Fruit fly (Drosophila melanogaster) whole organism, embryonic: ENCODE results near the gene Sqor.
A peak's percentile ranks its signal among the peaks of the same experiment; 100 is the strongest.

ENCODE experiments used
- Antp ChIP-seq: fragments of 200-800 bp; sonication (Bioruptor generic); optimal IDR thresholded peaks from 3 replicates; lab custom pipeline; 2016; ENCODE audit warnings: missing biosample characterization, missing genetic modification characterization
- CG10462 ChIP-seq: fragments of 200-800 bp; sonication (Bioruptor generic); optimal IDR thresholded peaks from 2 replicates; lab custom pipeline; 2016; ENCODE audit warnings: missing biosample characterization, missing genetic modification characterization
- CG14014 ChIP-seq: fragments of 200-800 bp; sonication (Bioruptor generic); IDR thresholded peaks from 2 replicates; pipeline ENCODE4 v1.3.6; 2022; ENCODE audit warnings: missing biosample characterization, missing genetic modification characterization
- CG14667 ChIP-seq: fragments of 200-800 bp; sonication (Bioruptor generic); IDR thresholded peaks from 2 replicates; pipeline ENCODE4 v1.3.6; 2022; ENCODE audit warnings: missing biosample characterization, missing genetic modification characterization
- CG15479 ChIP-seq: fragments of 200-800 bp; sonication (Bioruptor generic); optimal IDR thresholded peaks from 3 replicates; lab custom pipeline; 2019; ENCODE audit warnings: missing biosample characterization, mild to moderate bottlenecking, missing genetic modification characterization, moderate library complexity
- CG15514 ChIP-seq: fragments of 200-800 bp; sonication (Bioruptor generic); optimal IDR thresholded peaks from 3 replicates; lab custom pipeline; 2017; ENCODE audit warnings: missing biosample characterization, missing genetic modification characterization, mild to moderate bottlenecking, moderate library complexity, missing genetic modification reagents
- CG15696 ChIP-seq: fragments of 200-800 bp; sonication (Bioruptor generic); optimal IDR thresholded peaks from 2 replicates; lab custom pipeline; 2019; ENCODE audit warnings: missing biosample characterization, mild to moderate bottlenecking, missing genetic modification characterization, moderate library complexity
- CG1647 ChIP-seq: fragments of 200-800 bp; sonication (Bioruptor generic); optimal IDR thresholded peaks from 3 replicates; lab custom pipeline; 2016; ENCODE audit warnings: missing biosample characterization, missing genetic modification characterization
- CG17568 ChIP-seq: fragments of 200-800 bp; sonication (Bioruptor generic); optimal IDR thresholded peaks from 2 replicates; lab custom pipeline; 2018; ENCODE audit warnings: missing biosample characterization, mild to moderate bottlenecking, missing genetic modification characterization, moderate library complexity
- CG17912 ChIP-seq: fragments of 200-800 bp; sonication (Bioruptor generic); optimal IDR thresholded peaks from 2 replicates; lab custom pipeline; 2018; ENCODE audit warnings: missing biosample characterization, mild to moderate bottlenecking, missing genetic modification characterization
- CG1832 ChIP-seq: fragments of 200-800 bp; sonication (Bioruptor generic); optimal IDR thresholded peaks from 2 replicates; lab custom pipeline; 2017; ENCODE audit warnings: missing biosample characterization, mild to moderate bottlenecking, missing genetic modification characterization, inconsistent platforms
- CG18619 ChIP-seq: fragments of 200-800 bp; sonication (Bioruptor generic); optimal IDR thresholded peaks from 3 replicates; lab custom pipeline; 2017; ENCODE audit warnings: missing biosample characterization, mild to moderate bottlenecking, missing genetic modification characterization
- CG2120 ChIP-seq: fragments of 200-800 bp; sonication (Bioruptor generic); optimal IDR thresholded peaks from 3 replicates; lab custom pipeline; 2016; ENCODE audit warnings: missing biosample characterization, missing genetic modification characterization
- CG31388 ChIP-seq: fragments of 200-800 bp; sonication (Bioruptor generic); optimal IDR thresholded peaks from 2 replicates; lab custom pipeline; 2016; ENCODE audit warnings: missing biosample characterization, missing genetic modification characterization
- CG31441 ChIP-seq: fragments of 200-800 bp; sonication (Bioruptor generic); IDR thresholded peaks from 2 replicates; pipeline ENCODE4 v1.3.6; 2022; ENCODE audit warnings: missing biosample characterization, missing genetic modification characterization
- CG3726 ChIP-seq: fragments of 200-800 bp; sonication (Bioruptor generic); IDR thresholded peaks from 3 replicates; pipeline ENCODE4, ENCODE4 v1.3.6; 2022; ENCODE audit warnings: missing biosample characterization, missing genetic modification characterization
- CG43689 ChIP-seq: fragments of 200-800 bp; sonication (Bioruptor generic); IDR thresholded peaks from 2 replicates; pipeline ENCODE4 v1.3.6; 2022; ENCODE audit warnings: missing biosample characterization, missing genetic modification characterization
- CG4820 ChIP-seq: fragments of 200-800 bp; sonication (Bioruptor generic); optimal IDR thresholded peaks from 3 replicates; lab custom pipeline; 2016; ENCODE audit warnings: missing biosample characterization, missing genetic modification characterization
- CG6765 ChIP-seq: fragments of 200-800 bp; sonication (Bioruptor generic); optimal IDR thresholded peaks from 3 replicates; lab custom pipeline; 2017; ENCODE audit warnings: missing biosample characterization, mild to moderate bottlenecking, missing genetic modification characterization
- CG8089 ChIP-seq: fragments of 200-800 bp; sonication (Bioruptor generic); optimal IDR thresholded peaks from 3 replicates; lab custom pipeline; 2016; ENCODE audit warnings: missing biosample characterization, missing genetic modification characterization
- CG8359 ChIP-seq: fragments of 200-800 bp; sonication (Bioruptor generic); optimal IDR thresholded peaks from 2 replicates; lab custom pipeline; 2017; ENCODE audit warnings: missing biosample characterization, mild to moderate bottlenecking, missing genetic modification characterization, borderline replicate concordance
- CG8944 ChIP-seq: fragments of 200-800 bp; sonication (Bioruptor generic); optimal IDR thresholded peaks from 3 replicates; lab custom pipeline; 2016; ENCODE audit warnings: missing biosample characterization, missing genetic modification characterization
- CG9797 ChIP-seq: fragments of 200-800 bp; sonication (Bioruptor generic); optimal IDR thresholded peaks from 3 replicates; lab custom pipeline; 2018; ENCODE audit warnings: missing biosample characterization, mild to moderate bottlenecking, missing genetic modification characterization
- CG9817 ChIP-seq: fragments of 200-800 bp; sonication (Bioruptor generic); optimal IDR thresholded peaks from 2 replicates; lab custom pipeline; 2018; ENCODE audit warnings: missing biosample characterization, mild to moderate bottlenecking, missing genetic modification characterization, moderate library complexity
- CG9876 ChIP-seq: fragments of 200-800 bp; sonication (Bioruptor generic); optimal IDR thresholded peaks from 2 replicates; lab custom pipeline; 2016; ENCODE audit warnings: missing biosample characterization, missing genetic modification characterization
- Dp ChIP-seq: fragments of 200-800 bp; sonication (Bioruptor generic); optimal IDR thresholded peaks from 2 replicates; lab custom pipeline; 2018; ENCODE audit warnings: missing biosample characterization, mild to moderate bottlenecking, missing genetic modification characterization, moderate library complexity
- ERR ChIP-seq: fragments of 200-800 bp; sonication (Bioruptor generic); optimal IDR thresholded peaks from 2 replicates; lab custom pipeline; 2016; ENCODE audit warnings: missing biosample characterization, missing genetic modification characterization
- H2.0 ChIP-seq: fragments of 200-800 bp; sonication (Bioruptor generic); IDR thresholded peaks from 2 replicates; pipeline ENCODE4 v1.3.6; 2022; ENCODE audit warnings: missing biosample characterization, missing genetic modification characterization
- Hey ChIP-seq: fragments of 200-800 bp; sonication (Bioruptor generic); optimal IDR thresholded peaks from 3 replicates; lab custom pipeline; 2018; ENCODE audit warnings: missing biosample characterization, mild to moderate bottlenecking, missing genetic modification characterization
- Hmx ChIP-seq: fragments of 200-800 bp; sonication (Bioruptor generic); optimal IDR thresholded peaks from 2 replicates; lab custom pipeline; 2016; ENCODE audit warnings: missing biosample characterization, missing genetic modification characterization
- MBD-R2 ChIP-seq: fragments of 200-800 bp; sonication (Bioruptor generic); IDR thresholded peaks from 2 replicates; pipeline ENCODE4 v1.3.6; 2022; ENCODE audit warnings: missing biosample characterization, missing genetic modification characterization
- Neu2 ChIP-seq: fragments of 200-800 bp; sonication (Bioruptor generic); optimal IDR thresholded peaks from 3 replicates; lab custom pipeline; 2016; ENCODE audit warnings: missing biosample characterization, missing genetic modification characterization, borderline replicate concordance
- Opbp ChIP-seq: fragments of 200-800 bp; sonication (Bioruptor generic); IDR thresholded peaks from 3 replicates; pipeline ENCODE4 v1.3.6; 2022; ENCODE audit warnings: missing biosample characterization, missing genetic modification characterization; ENCODE audit not compliant: partially characterized antibody
- Sox102F ChIP-seq: fragments of 200-800 bp; sonication (Bioruptor generic); optimal IDR thresholded peaks from 2 replicates; lab custom pipeline; 2018; ENCODE audit warnings: missing biosample characterization, mild to moderate bottlenecking, missing genetic modification characterization, moderate library complexity
- Sry-β ChIP-seq: fragments of 200-800 bp; sonication (Bioruptor generic); optimal IDR thresholded peaks from 2 replicates; lab custom pipeline; 2018; ENCODE audit warnings: missing biosample characterization, mild to moderate bottlenecking, missing genetic modification characterization, moderate library complexity
- Ssrp ChIP-seq: fragments of 200-800 bp; sonication (Bioruptor generic); optimal IDR thresholded peaks from 2 replicates; lab custom pipeline; 2018; ENCODE audit warnings: missing biosample characterization, mild to moderate bottlenecking, missing genetic modification characterization, moderate library complexity
- chinmo ChIP-seq: fragments of 200-800 bp; sonication (Bioruptor generic); IDR thresholded peaks from 4 replicates; pipeline ENCODE4 v1.3.6; 2022; ENCODE audit warnings: missing biosample characterization, missing genetic modification characterization; ENCODE audit not compliant: partially characterized antibody
- crol ChIP-seq: fragments of 200-800 bp; sonication (Bioruptor generic); IDR thresholded peaks from 2 replicates; pipeline ENCODE4 v1.3.6; 2022; ENCODE audit warnings: missing biosample characterization, missing genetic modification characterization
- dimm ChIP-seq: fragments of 200-800 bp; sonication (Bioruptor generic); IDR thresholded peaks from 2 replicates; pipeline ENCODE4 v1.3.6; 2022; ENCODE audit warnings: missing biosample characterization, missing genetic modification characterization
- fru ChIP-seq: fragments of >200 bp; optimal IDR thresholded peaks from 2 replicates; lab custom pipeline; 2017
- gro ChIP-seq: fragments of 200-800 bp; sonication (Bioruptor generic); optimal IDR thresholded peaks from 2 replicates; lab custom pipeline; 2016; ENCODE audit warnings: missing biosample characterization, missing genetic modification characterization
- gsb ChIP-seq: fragments of 200-800 bp; sonication (Bioruptor generic); IDR thresholded peaks from 2 replicates; pipeline ENCODE4 v1.3.6; 2022; ENCODE audit warnings: missing biosample characterization, missing genetic modification characterization
- jumu ChIP-seq: fragments of 200-800 bp; sonication (Bioruptor generic); optimal IDR thresholded peaks from 3 replicates; lab custom pipeline; 2016; ENCODE audit warnings: missing biosample characterization, missing genetic modification characterization
- lov ChIP-seq, 2 experiments: fragments of 200-800 bp in 1 of 2; fragments of >200 bp in 1 of 2; sonication (Bioruptor generic) in 1 of 2; IDR thresholded peaks in 1 of 2; optimal IDR thresholded peaks in 1 of 2; 2 replicates in 1 of 2; 3 replicates in 1 of 2; pipeline versions ENCODE4 v1.3.6 to Lab custom; 2017 to 2022; ENCODE audit warnings: missing biosample characterization in 1 of 2, missing genetic modification characterization in 1 of 2
- onecut ChIP-seq: fragments of 200-800 bp; sonication (Bioruptor generic); IDR thresholded peaks from 2 replicates; pipeline ENCODE4 v1.3.6; 2022; ENCODE audit warnings: missing biosample characterization, missing genetic modification characterization
- sob ChIP-seq: fragments of 200-800 bp; sonication (Bioruptor generic); IDR thresholded peaks from 2 replicates; pipeline ENCODE4 v1.3.6; 2022; ENCODE audit warnings: missing biosample characterization, missing genetic modification characterization
- tup ChIP-seq: fragments of 200-800 bp; sonication (Bioruptor generic); optimal IDR thresholded peaks from 2 replicates; lab custom pipeline; 2016; ENCODE audit warnings: missing biosample characterization, mild to moderate bottlenecking, missing genetic modification characterization, moderate library complexity
- tx ChIP-seq: fragments of 200-800 bp; sonication (Bioruptor generic); optimal IDR thresholded peaks from 2 replicates; lab custom pipeline; 2016; ENCODE audit warnings: missing biosample characterization, missing genetic modification characterization
- wek ChIP-seq: fragments of 200-800 bp; sonication (Bioruptor generic); optimal IDR thresholded peaks from 3 replicates; lab custom pipeline; 2018; ENCODE audit warnings: missing biosample characterization, mild to moderate bottlenecking, missing genetic modification characterization, moderate library complexity
- zfh2 ChIP-seq: fragments of 200-800 bp; sonication (Bioruptor generic); optimal IDR thresholded peaks from 2 replicates; lab custom pipeline; 2016; ENCODE audit warnings: missing biosample characterization, missing genetic modification characterization

Sqor gene

DNA sequence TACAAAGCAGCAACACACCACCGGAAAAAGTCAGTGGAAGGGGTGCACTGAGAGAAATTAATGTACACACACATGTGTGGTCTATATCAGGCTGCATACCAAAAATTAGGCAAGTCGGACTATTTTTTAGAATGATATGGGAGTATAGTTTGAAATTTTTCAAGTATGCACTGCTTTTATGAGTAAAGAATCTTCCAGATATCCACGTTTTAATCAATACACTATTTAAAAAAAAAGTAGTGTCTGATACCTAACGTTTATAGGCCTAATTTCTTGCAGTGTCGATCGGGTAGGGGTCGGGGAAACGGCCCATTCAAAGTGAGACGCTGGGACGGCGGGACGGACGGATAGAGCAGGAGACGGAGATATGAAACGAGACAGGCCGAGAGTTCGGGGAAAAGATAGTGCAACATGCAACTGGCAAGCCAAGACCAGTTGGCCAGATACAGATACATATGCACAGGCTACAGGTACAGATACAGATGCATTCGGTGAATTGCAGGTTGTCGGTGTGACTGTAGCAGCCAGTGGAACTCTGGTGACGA lies 9.5 kb upstream of the Sqor start (continued):
- TF ChIP-seq CG2120 (GFP tag; lab: Kevin White, UChicago) (peak; percentile 43), CG15479 (GFP tag; lab: Kevin White, UChicago) (peak; percentile 97), H2.0 (GFP tag; lab: Robert Waterston, UW) (peak; percentile 78), fru (lab: Kevin White, UChicago) (no peak), jumu (GFP tag; lab: Kevin White, UChicago) (peak; percentile 94), CG14014 (GFP tag; lab: Robert Waterston, UW) (peak; percentile 43; the same call in 1 of the 2 replicates), tx (GFP tag; lab: Kevin White, UChicago) (peak; percentile 93), zfh2 (GFP tag; lab: Kevin White, UChicago) (no peak), Ssrp (tag; lab: Kevin White, UChicago) (peak; percentile 96), CG8089 (GFP tag; lab: Kevin White, UChicago) (peak; percentile 94), CG9876 (peak; percentile 77), onecut (GFP tag; lab: Robert Waterston, UW) (peak; percentile 85), CG4820 (GFP tag; lab: Kevin White, UChicago) (peak; percentile 96), CG6765 (peak; percentile 31), chinmo (GFP tag; lab: Robert Waterston, UW) (no peak), CG31441 (GFP tag; lab: Robert Waterston, UW) (peak; percentile 98), CG14667 (peak; percentile 86), CG10462 (GFP tag; lab: Kevin White, UChicago) (peak; percentile 92), sob (GFP tag; lab: Robert Waterston, UW) (peak; percentile 80), Opbp (no peak), Hmx (peak; percentile 70), MBD-R2 (peak; percentile 27; the same call in 1 of the 2 replicates), crol (peak; percentile 60), CG1832 (GFP tag; lab: Kevin White, UChicago) (no peak), gsb (GFP tag; lab: Robert Waterston, UW) (0 out of 2 replicates have a peak, but pooled peaks have one; percentile 36), Dp (GFP tag; lab: Kevin White, UChicago) (no peak), dimm (peak; percentile 71), Neu2 (peak; percentile 93), CG15514 (peak; percentile 29), CG1647 (GFP tag; lab: Kevin White, UChicago) (peak; percentile 80), ERR (GFP tag; lab: Kevin White, UChicago) (peak; percentile 80), CG8359 (GFP tag; lab: Kevin White, UChicago) (peak; percentile 90), Sry-β (GFP tag; lab: Kevin White, UChicago) (peak; percentile 62), CG8944 (GFP tag; lab: Kevin White, UChicago) (peak; percentile 94), CG17912 (peak; percentile 35), CG3726 (GFP tag; lab: Robert Waterston, UW) (peak; percentile 86; the same call in 2 of the 3 replicates), Hey (tag; lab: Kevin White, UChicago) (peak; percentile 38), CG31388 (peak; percentile 74), gro (no peak), Antp (peak; percentile 89), Sox102F (peak; percentile 96), CG18619 (GFP tag; lab: Kevin White, UChicago) (peak; percentile 89), wek (GFP tag; lab: Kevin White, UChicago) (peak; percentile 78), CG43689 (GFP tag; lab: Robert Waterston, UW) (no peak), CG17568 (GFP tag; lab: Kevin White, UChicago) (peak; percentile 87), lov (optimal IDR thresholded peaks at IDR 0.05; lab: Kevin White, UChicago) (no peak), lov (GFP tag; IDR thresholded peaks at IDR 0.05; lab: Robert Waterston, UW) (peak; percentile 86; the same call in 2 of the 3 replicates), tup (peak; percentile 71), CG9797 (GFP tag; lab: Kevin White, UChicago) (peak; percentile 42), CG15696 (tag; lab: Kevin White, UChicago) (peak; percentile 99), CG9817 (tag; lab: Kevin White, UChicago) (peak; percentile 77)
